Worm (Caenorhabditis elegans) whole organism, L1 larva: ENCODE data around the gene T04A8.18.

Experiments
- C04F5.9 ChIP-seq: sonication (generic microtip); optimal IDR thresholded peaks from 2 replicates; lab custom pipeline; 2016; ENCODE audit warnings: missing genetic modification characterization, missing compliant biosample characterization
- C34B4.2 ChIP-seq: sonication (generic microtip); optimal IDR thresholded peaks from 2 replicates; lab custom pipeline; 2017; ENCODE audit warnings: mild to moderate bottlenecking, missing genetic modification characterization, missing compliant biosample characterization
- aly-2 ChIP-seq: fragments of 150-350 bp; optimal IDR thresholded peaks from 2 replicates; lab custom pipeline; 2014; ENCODE audit warnings: missing biosample characterization, missing genetic modification characterization
- ama-1 ChIP-seq: fragments of 150-350 bp; optimal IDR thresholded peaks from 2 replicates; lab custom pipeline; 2014
- ceh-8 ChIP-seq: fragments of 200-800 bp; sonication (Bioruptor generic); optimal IDR thresholded peaks from 2 replicates; lab custom pipeline; 2018; ENCODE audit warnings: mild to moderate bottlenecking, missing genetic modification characterization, moderate library complexity, missing compliant biosample characterization
- ceh-82 ChIP-seq, 3 experiments: fragments of 150-350 bp in 1 of 3; sonication (generic microtip) in 2 of 3; optimal IDR thresholded peaks; 2 replicates each; lab custom pipeline; 2014 to 2017; ENCODE audit warnings: missing biosample characterization in 3 of 3, missing genetic modification characterization in 3 of 3
- dsc-1 ChIP-seq: sonication (generic microtip); optimal IDR thresholded peaks from 2 replicates; lab custom pipeline; 2016; ENCODE audit warnings: mild to moderate bottlenecking, missing genetic modification characterization, missing compliant biosample characterization
- efl-1 ChIP-seq, 4 experiments: fragments of 150-350 bp; optimal IDR thresholded peaks in 3 of 4; peaks in 1 of 4; 1 replicate in 1 of 4; 2 replicates in 3 of 4; lab custom pipeline; 2014; ENCODE audit warnings: missing biosample characterization in 2 of 4, missing genetic modification characterization in 2 of 4, missing genetic modification reagents in 2 of 4
- efl-3 ChIP-seq: fragments of 200-800 bp; sonication (Bioruptor generic); optimal IDR thresholded peaks from 2 replicates; lab custom pipeline; 2018; ENCODE audit warnings: mild to moderate bottlenecking, missing genetic modification characterization, missing compliant biosample characterization
- elt-2 ChIP-seq: sonication (generic microtip); optimal IDR thresholded peaks from 2 replicates; lab custom pipeline; 2016; ENCODE audit warnings: missing genetic modification characterization, mild to moderate bottlenecking, inconsistent platforms, missing compliant biosample characterization, missing genetic modification reagents
- ets-5 ChIP-seq: fragments of 200-800 bp; sonication (Bioruptor generic); IDR thresholded peaks from 2 replicates; pipeline ENCODE4 v1.3.6; 2022; ENCODE audit warnings: missing genetic modification characterization, missing compliant biosample characterization
- fkh-10 ChIP-seq: sonication (generic microtip); optimal IDR thresholded peaks from 2 replicates; lab custom pipeline; 2017; ENCODE audit warnings: missing biosample characterization, missing genetic modification reagents, missing genetic modification characterization
- fkh-8 ChIP-seq: sonication (generic microtip); optimal IDR thresholded peaks from 2 replicates; lab custom pipeline; 2016; ENCODE audit warnings: mild to moderate bottlenecking, missing genetic modification characterization, missing compliant biosample characterization
- fos-1 ChIP-seq: fragments of 150-350 bp; optimal IDR thresholded peaks from 2 replicates; lab custom pipeline; 2014; ENCODE audit warnings: missing biosample characterization, missing genetic modification characterization
- hlh-4 ChIP-seq: sonication (generic microtip); optimal IDR thresholded peaks from 2 replicates; lab custom pipeline; 2016; ENCODE audit warnings: mild to moderate bottlenecking, missing genetic modification characterization, missing compliant biosample characterization
- irx-1 ChIP-seq: sonication (generic microtip); optimal IDR thresholded peaks from 2 replicates; lab custom pipeline; 2016; ENCODE audit warnings: missing genetic modification characterization, missing compliant biosample characterization
- jun-1 ChIP-seq: fragments of 150-350 bp; optimal IDR thresholded peaks from 2 replicates; lab custom pipeline; 2014; ENCODE audit warnings: missing biosample characterization, missing genetic modification reagents, missing genetic modification characterization
- lin-14 ChIP-seq: fragments of 200-800 bp; sonication (Bioruptor generic); optimal IDR thresholded peaks from 2 replicates; lab custom pipeline; 2018; ENCODE audit warnings: mild to moderate bottlenecking, missing genetic modification characterization, moderate library complexity, missing compliant biosample characterization
- lin-15B ChIP-seq: fragments of 150-350 bp; sonication (generic microtip); optimal IDR thresholded peaks from 3 replicates; lab custom pipeline; 2014; ENCODE audit warnings: missing biosample characterization, missing genetic modification characterization
- lin-35 ChIP-seq, 2 experiments: fragments of 150-350 bp; optimal IDR thresholded peaks; 2 replicates each; lab custom pipeline; 2014; ENCODE audit warnings: missing biosample characterization in 2 of 2, missing genetic modification characterization in 2 of 2, missing genetic modification reagents in 2 of 2
- lin-39 ChIP-seq: fragments of 150-350 bp; optimal IDR thresholded peaks from 2 replicates; lab custom pipeline; 2014; ENCODE audit warnings: missing biosample characterization, missing genetic modification reagents, missing genetic modification characterization
- lsy-2 ChIP-seq, 2 experiments: fragments of 150-350 bp; optimal IDR thresholded peaks; 2 replicates each; lab custom pipeline; 2014; ENCODE audit warnings: missing biosample characterization in 2 of 2, missing genetic modification characterization in 2 of 2
- mab-9 ChIP-seq: fragments of 200-800 bp; sonication (Bioruptor generic); IDR thresholded peaks from 2 replicates; pipeline ENCODE4 v1.3.6; 2022; ENCODE audit warnings: missing genetic modification reagents, missing genetic modification characterization, missing compliant biosample characterization
- mdl-1 ChIP-seq, 2 experiments: fragments of 150-350 bp; optimal IDR thresholded peaks; 2 replicates each; lab custom pipeline; 2014 to 2017; ENCODE audit warnings: missing biosample characterization in 2 of 2, missing genetic modification characterization in 2 of 2, inconsistent platforms in 1 of 2
- mef-2 ChIP-seq: fragments of 150-350 bp; optimal IDR thresholded peaks from 2 replicates; lab custom pipeline; 2014; ENCODE audit warnings: missing biosample characterization, missing genetic modification characterization
- mep-1 ChIP-seq: fragments of 150-350 bp; optimal IDR thresholded peaks from 2 replicates; lab custom pipeline; 2014; ENCODE audit warnings: missing biosample characterization, missing genetic modification characterization
- nhr-11 ChIP-seq: fragments of 150-350 bp; optimal IDR thresholded peaks from 2 replicates; lab custom pipeline; 2014; ENCODE audit warnings: missing biosample characterization, missing genetic modification characterization
- nhr-19 ChIP-seq: fragments of 200-800 bp; sonication (Bioruptor generic); conservative IDR thresholded peaks from 2 replicates; pipeline ENCODE4 v1.3.6; 2022; ENCODE audit warnings: missing genetic modification characterization, missing compliant biosample characterization
- nhr-20 ChIP-seq: sonication (generic microtip); optimal IDR thresholded peaks from 2 replicates; lab custom pipeline; 2016; ENCODE audit warnings: mild to moderate bottlenecking, missing genetic modification characterization, missing compliant biosample characterization
- nhr-237 ChIP-seq: fragments of 150-350 bp; optimal IDR thresholded peaks from 2 replicates; lab custom pipeline; 2014; ENCODE audit warnings: missing biosample characterization, missing genetic modification characterization
- nhr-71 ChIP-seq: sonication (generic microtip); optimal IDR thresholded peaks from 2 replicates; lab custom pipeline; 2016; ENCODE audit warnings: mild to moderate bottlenecking, missing genetic modification characterization, moderate library complexity, missing compliant biosample characterization
- nhr-77 ChIP-seq: fragments of 150-350 bp; optimal IDR thresholded peaks from 2 replicates; lab custom pipeline; 2014; ENCODE audit warnings: missing biosample characterization, missing genetic modification characterization
- nhr-85 ChIP-seq: sonication (generic microtip); peaks from one replicate; lab custom pipeline; 2016; ENCODE audit warnings: missing genetic modification characterization, inconsistent platforms, missing compliant biosample characterization
- nhr-90 ChIP-seq: sonication (generic microtip); optimal IDR thresholded peaks from 2 replicates; lab custom pipeline; 2016; ENCODE audit warnings: mild to moderate bottlenecking, missing genetic modification characterization, missing compliant biosample characterization; ENCODE audit not compliant: poor library complexity
- rnt-1 ChIP-seq: sonication (generic microtip); optimal IDR thresholded peaks from 2 replicates; lab custom pipeline; 2016; ENCODE audit warnings: mild to moderate bottlenecking, missing genetic modification characterization, moderate library complexity, missing compliant biosample characterization
- skn-1 ChIP-seq: fragments of 150-350 bp; optimal IDR thresholded peaks from 2 replicates; lab custom pipeline; 2014; ENCODE audit warnings: missing biosample characterization, missing genetic modification characterization
- snpc-4 ChIP-seq: fragments of 150-350 bp; optimal IDR thresholded peaks from 2 replicates; lab custom pipeline; 2014; ENCODE audit warnings: missing biosample characterization, missing genetic modification characterization
- snu-23 ChIP-seq: sonication (generic microtip); optimal IDR thresholded peaks from 2 replicates; lab custom pipeline; 2016; ENCODE audit warnings: missing genetic modification characterization, missing compliant biosample characterization
- sup-37 ChIP-seq: fragments of 200-800 bp; sonication (Bioruptor generic); optimal IDR thresholded peaks from 2 replicates; lab custom pipeline; 2018; ENCODE audit warnings: mild to moderate bottlenecking, missing genetic modification characterization, missing compliant biosample characterization
- tbx-2 ChIP-seq: sonication (generic microtip); optimal IDR thresholded peaks from 2 replicates; lab custom pipeline; 2016; ENCODE audit warnings: missing genetic modification characterization, missing compliant biosample characterization
- unc-130 ChIP-seq: fragments of 150-350 bp; optimal IDR thresholded peaks from 2 replicates; lab custom pipeline; 2017; ENCODE audit warnings: missing biosample characterization, missing genetic modification characterization, inconsistent platforms
- unc-62 ChIP-seq: fragments of 150-350 bp; optimal IDR thresholded peaks from 2 replicates; lab custom pipeline; 2014; ENCODE audit warnings: missing biosample characterization, missing genetic modification reagents, missing genetic modification characterization
- unc-86 ChIP-seq: sonication (generic microtip); optimal IDR thresholded peaks from 2 replicates; lab custom pipeline; 2016; ENCODE audit warnings: missing genetic modification characterization, missing compliant biosample characterization
- xbp-1 ChIP-seq: sonication (generic microtip); optimal IDR thresholded peaks from 2 replicates; lab custom pipeline; 2016; ENCODE audit warnings: missing genetic modification characterization, missing compliant biosample characterization
- ztf-11 ChIP-seq, 2 experiments: sonication (generic microtip); optimal IDR thresholded peaks; 2 replicates each; lab custom pipeline; 2016 to 2017; ENCODE audit warnings: missing genetic modification characterization in 2 of 2, missing biosample characterization in 1 of 2, missing compliant biosample characterization in 1 of 2
- ztf-4 ChIP-seq: fragments of 150-350 bp; optimal IDR thresholded peaks from 2 replicates; lab custom pipeline; 2014; ENCODE audit warnings: missing biosample characterization, missing genetic modification characterization

T04A8.18 gene

ce11 chrIII:4687134-4687533, 21.9 kb upstream of the T04A8.18 start (continued):
- TF ChIP-seq ztf-11 (tag; optimal IDR thresholded peaks at IDR 0.05; lab: Kevin White, UChicago) (no peak), mab-9 (GFP tag; lab: Robert Waterston, UW) (no peak)

DNA sequence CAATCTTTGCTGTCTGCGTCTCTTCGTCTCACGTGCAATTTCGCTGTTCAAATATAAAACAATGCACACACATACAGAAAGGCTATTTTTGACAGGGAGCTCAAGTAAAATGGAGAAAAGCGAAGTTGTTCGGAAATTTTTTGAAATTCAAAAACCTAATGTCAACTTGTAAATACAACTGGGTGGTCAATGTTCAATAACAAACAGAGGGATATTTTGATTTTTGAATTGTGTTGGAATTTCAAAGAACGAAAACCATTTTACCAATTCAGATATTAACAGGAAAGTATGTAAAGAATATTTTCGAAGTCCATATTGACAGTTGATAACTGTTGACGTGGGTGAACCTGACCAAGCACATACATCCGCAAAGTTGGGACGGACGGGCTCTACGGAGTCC, 20.7 kb upstream of the T04A8.18 start, which contains the start of gene tag-243:
TSS of gene tag-243 (minus strand) at position 101 of the 400 bp plus-strand sequence.
- no peak for TF ChIP-seq lin-35 (GFP tag; optimal IDR thresholded peaks at IDR 0.05; lab: Kevin White, UChicago)
- TF ChIP-seq nhr-71 = peak; percentile 5
- peak; percentile 7 for TF ChIP-seq rnt-1 (tag; lab: Kevin White, UChicago)

DNA sequence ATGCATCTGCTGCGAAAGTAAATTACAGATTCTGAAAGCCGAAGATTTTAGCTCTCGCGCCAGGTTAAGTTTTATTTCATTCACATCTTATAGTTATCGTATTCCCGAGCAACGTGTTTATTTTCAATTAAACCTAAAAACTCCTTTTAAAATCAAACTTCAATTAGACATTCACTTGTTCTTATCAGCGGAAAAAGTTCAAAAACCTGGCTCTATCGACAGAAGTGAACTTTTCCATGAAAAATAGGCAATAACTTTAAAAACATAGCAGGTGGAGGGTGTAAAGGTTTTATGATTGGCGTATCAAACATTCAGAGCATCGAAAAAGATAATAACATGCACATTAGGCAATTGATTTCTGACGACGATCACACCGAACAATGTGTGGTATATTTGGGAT, 20.0 kb upstream of the T04A8.18 start, which contains the start of gene ppat-1:
TSS of gene ppat-1 (plus strand) at position 316 of the 400 bp plus-strand sequence.
- peak; percentile 2 for TF ChIP-seq ceh-8 (GFP tag; lab: Kevin White, UChicago)
- no peak for TF ChIP-seq lin-15B

- peak; percentile 87 for TF ChIP-seq mep-1 (tag; lab: Kevin White, UChicago)
- peak; percentile 20 for TF ChIP-seq fkh-8 (tag; lab: Kevin White, UChicago)
- TF ChIP-seq mdl-1 (tag; optimal IDR thresholded peaks at IDR 0.05; lab: Kevin White, UChicago) = peak in 1 of 2 experiments; percentile 94
- TF ChIP-seq nhr-20 (tag; lab: Kevin White, UChicago) = peak; percentile 78
- peak; percentile 77 for TF ChIP-seq nhr-19 (GFP tag; lab: Robert Waterston, UW)
- peak; percentile 47 for TF ChIP-seq skn-1 (tag; lab: Kevin White, UChicago)
- TF ChIP-seq aly-2 = peak; percentile 24
- TF ChIP-seq unc-62 (GFP tag; lab: Kevin White, UChicago) = no peak
- peak; percentile 56 for TF ChIP-seq irx-1
- TF ChIP-seq C34B4.2 (tag; lab: Kevin White, UChicago) = no peak
- TF ChIP-seq efl-3 (GFP tag; lab: Kevin White, UChicago) = no peak
- no peak for TF ChIP-seq nhr-11 (tag; lab: Kevin White, UChicago)
- no peak for TF ChIP-seq ets-5 (GFP tag; lab: Robert Waterston, UW)
- peak; percentile 76 for TF ChIP-seq unc-130 (tag; lab: Kevin White, UChicago)
- TF ChIP-seq mab-9 (GFP tag; lab: Robert Waterston, UW) = no peak
- TF ChIP-seq ztf-4 = peak; percentile 50
- TF ChIP-seq jun-1 = peak; percentile 37
- no peak for TF ChIP-seq lin-39
- peak in 1 of 2 experiments; percentile 15 for TF ChIP-seq ztf-11 (tag; optimal IDR thresholded peaks at IDR 0.05; lab: Kevin White, UChicago)
- TF ChIP-seq nhr-71 = peak; percentile 82
- TF ChIP-seq xbp-1 = peak; percentile 61
- peak; percentile 41 to 86 for TF ChIP-seq lin-35 (GFP tag; optimal IDR thresholded peaks at IDR 0.05; lab: Kevin White, UChicago)
- peak; percentile 50 to 72 for TF ChIP-seq efl-1 (optimal IDR thresholded peaks at IDR 0.05; lab: Kevin White, UChicago)
- peak; percentile 32 to 97 for TF ChIP-seq efl-1 (GFP tag; optimal IDR thresholded peaks at IDR 0.05 in 1 of 2; lab: Kevin White, UChicago)
- peak; percentile 68 for TF ChIP-seq nhr-85 (tag; lab: Kevin White, UChicago)
- no peak for TF ChIP-seq hlh-4
- peak; percentile 5 for TF ChIP-seq mef-2 (tag; lab: Kevin White, UChicago)
- peak; percentile 83 for TF ChIP-seq rnt-1 (tag; lab: Kevin White, UChicago)
- peak; percentile 53 for TF ChIP-seq tbx-2 (tag; lab: Kevin White, UChicago)
- peak; percentile 73 for TF ChIP-seq dsc-1 (tag; lab: Kevin White, UChicago)
- TF ChIP-seq nhr-237 (tag; lab: Kevin White, UChicago) = no peak
- peak; percentile 34 for TF ChIP-seq fos-1 (tag; lab: Kevin White, UChicago)
- TF ChIP-seq lsy-2 (tag; optimal IDR thresholded peaks at IDR 0.05; lab: Kevin White, UChicago) = peak; percentile 64 to 79
- TF ChIP-seq fkh-10 = no peak
- peak; percentile 46 for TF ChIP-seq C04F5.9 (tag; lab: Kevin White, UChicago)
- peak; percentile 66 for TF ChIP-seq ama-1
- peak; percentile 66 for TF ChIP-seq nhr-77
- peak; percentile 20 to 64 (median 61) for TF ChIP-seq ceh-82 (tag; optimal IDR thresholded peaks at IDR 0.05; lab: Kevin White, UChicago)
- TF ChIP-seq unc-86 (tag; lab: Kevin White, UChicago) = peak; percentile 6
- peak; percentile 85 for TF ChIP-seq nhr-90
- TF ChIP-seq snu-23 (GFP tag; lab: Kevin White, UChicago) = peak; percentile 87
- peak; percentile 64 for TF ChIP-seq lin-14 (GFP tag; lab: Kevin White, UChicago)
- TF ChIP-seq snpc-4 (tag; lab: Kevin White, UChicago) = no peak
- peak; percentile 49 for TF ChIP-seq sup-37 (GFP tag; lab: Kevin White, UChicago)
- TF ChIP-seq elt-2 (tag; lab: Kevin White, UChicago) = peak; percentile 71
These were observed 19.4 kb upstream of the T04A8.18 start for ce11 chrIII:4689595-4689994.
